Worm (Caenorhabditis elegans) whole organism, young adult: ENCODE data around the gene ZK1320.3.

Experiments
- B0261.1 ChIP-seq: sonication (generic microtip); optimal IDR thresholded peaks from 2 replicates; lab custom pipeline; 2016; ENCODE audit warnings: mild to moderate bottlenecking, missing genetic modification characterization, moderate library complexity, missing compliant biosample characterization
- B0336.3 ChIP-seq: fragments of 200-800 bp; sonication (Bioruptor generic); IDR thresholded peaks from 2 replicates; pipeline ENCODE4 v1.3.6; 2022; ENCODE audit warnings: missing genetic modification characterization, missing compliant biosample characterization
- C06A6.2 ChIP-seq: fragments of 200-800 bp; sonication (Bioruptor generic); conservative IDR thresholded peaks from 2 replicates; pipeline ENCODE4 v1.3.6; 2022; ENCODE audit warnings: missing genetic modification characterization, missing compliant biosample characterization
- F23B12.7 ChIP-seq: sonication (generic microtip); optimal IDR thresholded peaks from 2 replicates; lab custom pipeline; 2017; ENCODE audit warnings: missing genetic modification characterization, mild to moderate bottlenecking, missing compliant biosample characterization, antibody characterized with exemption, moderate library complexity; ENCODE audit not compliant: insufficient read depth
- F33H1.4 ChIP-seq: fragments of 200-800 bp; sonication (Bioruptor generic); IDR thresholded peaks from 2 replicates; pipeline ENCODE4 v1.3.6; 2022; ENCODE audit warnings: missing genetic modification reagents, missing genetic modification characterization, missing compliant biosample characterization
- F55B11.4 ChIP-seq: sonication (generic microtip); optimal IDR thresholded peaks from 2 replicates; lab custom pipeline; 2016; ENCODE audit warnings: missing compliant biosample characterization, missing genetic modification characterization, borderline replicate concordance; ENCODE audit not compliant: insufficient read depth
- T07F8.4 ChIP-seq: sonication (generic microtip); optimal IDR thresholded peaks from 2 replicates; lab custom pipeline; 2016; ENCODE audit warnings: mild to moderate bottlenecking, missing genetic modification characterization, moderate library complexity, missing compliant biosample characterization
- Y56A3A.18 ChIP-seq: fragments of 200-800 bp; sonication (Bioruptor generic); IDR thresholded peaks from 2 replicates; pipeline ENCODE4 v1.3.6; 2022; ENCODE audit warnings: missing genetic modification reagents, missing genetic modification characterization, missing compliant biosample characterization
- Y79H2A.3 ChIP-seq: fragments of 200-800 bp; sonication (Bioruptor generic); conservative IDR thresholded peaks from 2 replicates; pipeline ENCODE4 v1.3.6; 2022; ENCODE audit warnings: missing genetic modification reagents, missing genetic modification characterization, missing compliant biosample characterization
- akir-1 ChIP-seq: fragments of 200-800 bp; sonication (Bioruptor generic); optimal IDR thresholded peaks from 2 replicates; lab custom pipeline; 2018; ENCODE audit warnings: mild to moderate bottlenecking, missing genetic modification characterization, moderate library complexity, missing compliant biosample characterization
- attf-3 ChIP-seq: fragments of 200-800 bp; sonication (Bioruptor generic); conservative IDR thresholded peaks from 2 replicates; pipeline ENCODE4 v1.3.6; 2022; ENCODE audit warnings: missing genetic modification reagents, missing genetic modification characterization, missing compliant biosample characterization
- ccch-3 ChIP-seq: fragments of 200-800 bp; sonication (Bioruptor generic); optimal IDR thresholded peaks from 2 replicates; lab custom pipeline; 2018; ENCODE audit warnings: mild to moderate bottlenecking, missing genetic modification characterization, missing compliant biosample characterization
- ceh-27 ChIP-seq: fragments of 200-800 bp; sonication (Bioruptor generic); optimal IDR thresholded peaks from 2 replicates; lab custom pipeline; 2018; ENCODE audit warnings: mild to moderate bottlenecking, missing genetic modification characterization, moderate library complexity, missing compliant biosample characterization
- ceh-40 ChIP-seq: fragments of 200-800 bp; sonication (Bioruptor generic); IDR thresholded peaks from 2 replicates; pipeline ENCODE4 v1.3.6; 2022; ENCODE audit warnings: missing genetic modification characterization, missing compliant biosample characterization
- ceh-79 ChIP-seq: sonication (generic microtip); optimal IDR thresholded peaks from 2 replicates; lab custom pipeline; 2017; ENCODE audit warnings: mild to moderate bottlenecking, missing genetic modification characterization, missing compliant biosample characterization
- ceh-91 ChIP-seq: fragments of 200-800 bp; sonication (Bioruptor generic); IDR thresholded peaks from 2 replicates; pipeline ENCODE4 v1.3.6; 2022; ENCODE audit warnings: missing genetic modification reagents, missing genetic modification characterization, missing compliant biosample characterization
- die-1 ChIP-seq: sonication (generic microtip); optimal IDR thresholded peaks from 2 replicates; lab custom pipeline; 2016; ENCODE audit warnings: missing genotype, mild to moderate bottlenecking, missing genetic modification characterization, missing compliant biosample characterization
- egl-44 ChIP-seq: fragments of 200-800 bp; sonication (Bioruptor generic); IDR thresholded peaks from 2 replicates; pipeline ENCODE4 v1.3.6; 2022; ENCODE audit warnings: missing genetic modification reagents, missing genetic modification characterization, missing compliant biosample characterization
- ets-4 ChIP-seq: fragments of 200-800 bp; sonication (Bioruptor generic); optimal IDR thresholded peaks from 2 replicates; lab custom pipeline; 2018; ENCODE audit warnings: mild to moderate bottlenecking, missing genetic modification characterization, missing compliant biosample characterization
- hlh-26 ChIP-seq: fragments of 200-800 bp; sonication (Bioruptor generic); conservative IDR thresholded peaks from 2 replicates; pipeline ENCODE4 v1.3.6; 2022; ENCODE audit warnings: missing genetic modification reagents, missing genetic modification characterization, missing compliant biosample characterization
- hmg-20 ChIP-seq: fragments of 200-800 bp; sonication (Bioruptor generic); IDR thresholded peaks from 2 replicates; pipeline ENCODE4 v1.3.6; 2022; ENCODE audit warnings: missing genetic modification reagents, missing genetic modification characterization, missing compliant biosample characterization
- lir-1 ChIP-seq: fragments of 200-800 bp; sonication (Bioruptor generic); conservative IDR thresholded peaks from 2 replicates; pipeline ENCODE4 v1.3.6; 2022; ENCODE audit warnings: missing genetic modification reagents, missing genetic modification characterization, missing compliant biosample characterization
- madf-10 ChIP-seq: sonication (generic microtip); optimal IDR thresholded peaks from 2 replicates; lab custom pipeline; 2016; ENCODE audit warnings: mild to moderate bottlenecking, missing genetic modification characterization, missing compliant biosample characterization
- madf-3 ChIP-seq: fragments of 200-800 bp; sonication (Bioruptor generic); IDR thresholded peaks from 2 replicates; pipeline ENCODE4 v1.3.6; 2022; ENCODE audit warnings: missing genetic modification reagents, missing genetic modification characterization, missing compliant biosample characterization
- madf-6 ChIP-seq: fragments of 200-800 bp; sonication (Bioruptor generic); IDR thresholded peaks from 2 replicates; pipeline ENCODE4 v1.3.6; 2022; ENCODE audit warnings: missing genetic modification reagents, missing genetic modification characterization, missing compliant biosample characterization
- mes-4 ChIP-seq: sonication (generic microtip); optimal IDR thresholded peaks from 2 replicates; lab custom pipeline; 2016; ENCODE audit warnings: missing genotype, missing genetic modification characterization, missing compliant biosample characterization
- nfya-1 ChIP-seq: sonication (generic microtip); optimal IDR thresholded peaks from 2 replicates; lab custom pipeline; 2017; ENCODE audit warnings: antibody characterized with exemption, missing compliant biosample characterization, missing genetic modification characterization, borderline replicate concordance; ENCODE audit not compliant: insufficient read depth
- nhr-120 ChIP-seq: fragments of 200-800 bp; sonication (Bioruptor generic); IDR thresholded peaks from 2 replicates; pipeline ENCODE4 v1.3.6; 2022; ENCODE audit warnings: missing genetic modification characterization, missing compliant biosample characterization
- nhr-27 ChIP-seq: fragments of 200-800 bp; sonication (Bioruptor generic); optimal IDR thresholded peaks from 2 replicates; lab custom pipeline; 2018; ENCODE audit warnings: mild to moderate bottlenecking, missing genetic modification characterization, moderate library complexity, missing compliant biosample characterization
- nhr-90 ChIP-seq: sonication (generic microtip); optimal IDR thresholded peaks from 2 replicates; lab custom pipeline; 2016; ENCODE audit warnings: missing genotype, mild to moderate bottlenecking, missing genetic modification characterization, missing compliant biosample characterization
- pbrm-1 ChIP-seq: fragments of 200-800 bp; sonication (Bioruptor generic); IDR thresholded peaks from 2 replicates; pipeline ENCODE4 v1.3.6; 2022; ENCODE audit warnings: missing genetic modification reagents, missing genetic modification characterization, missing compliant biosample characterization
- sea-2 ChIP-seq: fragments of 200-800 bp; sonication (Bioruptor generic); IDR thresholded peaks from 2 replicates; pipeline ENCODE4 v1.3.6; 2022; ENCODE audit warnings: missing genetic modification characterization, missing compliant biosample characterization
- sptf-2 ChIP-seq: fragments of 200-800 bp; sonication (Bioruptor generic); optimal IDR thresholded peaks from 2 replicates; lab custom pipeline; 2018; ENCODE audit warnings: mild to moderate bottlenecking, missing genetic modification characterization, missing compliant biosample characterization
- tbx-9 ChIP-seq: sonication (generic microtip); optimal IDR thresholded peaks from 2 replicates; lab custom pipeline; 2016; ENCODE audit warnings: borderline replicate concordance, missing genetic modification characterization, inconsistent platforms, missing compliant biosample characterization
- tlf-1 ChIP-seq: fragments of 200-800 bp; sonication (Bioruptor generic); optimal IDR thresholded peaks from 2 replicates; lab custom pipeline; 2018; ENCODE audit warnings: mild to moderate bottlenecking, missing genetic modification characterization, missing compliant biosample characterization
- unc-130 ChIP-seq: sonication (generic microtip); optimal IDR thresholded peaks from 2 replicates; lab custom pipeline; 2016; ENCODE audit warnings: missing genetic modification reagents, missing genetic modification characterization, missing compliant biosample characterization
- zfh-2 ChIP-seq: fragments of 200-800 bp; sonication (Bioruptor generic); conservative IDR thresholded peaks from 2 replicates; pipeline ENCODE4 v1.3.6; 2022; ENCODE audit warnings: missing genetic modification reagents, missing genetic modification characterization, missing compliant biosample characterization
- zim-3 ChIP-seq: sonication (generic microtip); optimal IDR thresholded peaks from 2 replicates; lab custom pipeline; 2017; ENCODE audit warnings: mild to moderate bottlenecking, missing genetic modification characterization, moderate library complexity, missing compliant biosample characterization
- ztf-25 ChIP-seq: fragments of 200-800 bp; sonication (Bioruptor generic); IDR thresholded peaks from 2 replicates; pipeline ENCODE4 v1.3.6; 2022; ENCODE audit warnings: missing genetic modification reagents, missing genetic modification characterization, missing compliant biosample characterization
- ztf-26 ChIP-seq: sonication (generic microtip); optimal IDR thresholded peaks from 2 replicates; lab custom pipeline; 2017; ENCODE audit warnings: missing genetic modification characterization, missing compliant biosample characterization

Gene ZK1320.3

DNA sequence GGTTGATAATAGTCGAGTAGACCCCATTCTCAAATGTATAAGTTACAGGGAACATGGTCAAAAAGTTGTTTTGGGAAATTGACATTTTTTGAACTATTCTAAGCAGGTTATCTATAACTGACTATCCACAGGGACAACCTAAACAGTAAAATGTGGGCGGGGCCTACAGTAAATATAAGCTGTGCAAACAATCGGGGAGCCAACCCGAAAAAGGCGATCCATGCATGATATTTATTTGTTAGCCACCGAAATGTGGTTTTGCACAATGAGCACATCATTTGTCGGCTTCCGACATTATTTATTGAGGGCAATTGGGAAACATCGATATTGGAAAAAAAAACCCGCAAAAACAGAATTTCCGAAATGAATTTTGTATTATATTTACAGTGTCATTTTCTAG lies 45.5 kb downstream of the ZK1320.3 start, which contains the start of gene hlh-6:
hlh-6 (minus strand) TSS at position 101 of the 400 bp plus-strand sequence.
- TF ChIP-seq hmg-20 (no peak), hlh-26 (GFP tag; lab: Robert Waterston, UW) (no peak), pbrm-1 (no peak), sea-2 (GFP tag; lab: Robert Waterston, UW) (no peak), nhr-120 (GFP tag; lab: Robert Waterston, UW) (no peak), unc-130 (GFP tag; lab: Kevin White, UChicago) (no peak), F33H1.4 (no peak), tlf-1 (no peak), attf-3 (GFP tag; lab: Robert Waterston, UW) (no peak), F23B12.7 (tag; lab: Kevin White, UChicago) (no peak), akir-1 (no peak)

DNA sequence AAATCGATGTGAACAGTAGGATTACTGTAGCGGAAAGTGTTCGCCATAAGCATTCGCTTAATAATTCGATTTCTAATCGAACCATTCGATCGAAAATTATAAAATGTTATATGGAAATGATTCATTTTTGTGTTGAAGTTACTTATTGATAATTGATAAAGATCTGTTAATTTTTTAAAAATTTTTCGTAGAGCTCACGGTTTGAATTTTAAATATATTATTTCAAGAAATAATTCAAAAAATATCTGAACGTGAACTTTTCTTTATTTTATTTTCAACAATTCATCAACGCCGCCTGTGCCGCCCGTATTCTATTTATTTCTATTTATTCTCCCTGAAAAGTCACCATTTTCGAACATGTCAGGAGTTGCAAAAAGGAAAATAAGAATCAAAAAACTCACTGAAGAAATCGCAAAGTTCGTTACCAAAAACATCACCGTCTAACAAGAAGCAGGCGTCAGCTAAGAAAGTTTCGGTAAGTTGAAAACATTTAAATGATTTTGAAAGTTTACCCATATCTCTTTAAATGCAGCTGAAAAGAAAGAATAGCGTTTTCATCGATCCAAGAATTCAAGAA lies 48.8 kb downstream of the ZK1320.3 start, which contains the start of the genes T15H9.5 and T15H9.4:
T15H9.5 (minus strand) TSS at position 101 of the 577 bp plus-strand sequence.
T15H9.4 (plus strand) TSS at position 527 of the 577 bp plus-strand sequence.
- TF ChIP-seq sea-2 (GFP tag; lab: Robert Waterston, UW) = no peak
- TF ChIP-seq ceh-40 = no peak
- TF ChIP-seq F55B11.4 (tag; lab: Kevin White, UChicago) = no peak
- TF ChIP-seq ceh-91 (GFP tag; lab: Robert Waterston, UW) = no peak
- TF ChIP-seq ets-4 (GFP tag; lab: Kevin White, UChicago) = no peak
- TF ChIP-seq ztf-25 (GFP tag; lab: Robert Waterston, UW) = no peak
- TF ChIP-seq tbx-9 (tag; lab: Kevin White, UChicago) = no peak
- no peak for TF ChIP-seq madf-10
- no peak for TF ChIP-seq Y79H2A.3
- no peak for TF ChIP-seq Y56A3A.18 (GFP tag; lab: Robert Waterston, UW)
- no peak for TF ChIP-seq lir-1 (GFP tag; lab: Robert Waterston, UW)
- TF ChIP-seq madf-6 (GFP tag; lab: Robert Waterston, UW) = no peak
- TF ChIP-seq egl-44 = no peak
- TF ChIP-seq B0261.1 (tag; lab: Kevin White, UChicago) = no peak
- TF ChIP-seq ceh-27 = no peak
- TF ChIP-seq C06A6.2 (GFP tag; lab: Robert Waterston, UW) = no peak
- TF ChIP-seq zfh-2 = no peak
- TF ChIP-seq F33H1.4 = no peak
- no peak for TF ChIP-seq nhr-120 (GFP tag; lab: Robert Waterston, UW)

DNA sequence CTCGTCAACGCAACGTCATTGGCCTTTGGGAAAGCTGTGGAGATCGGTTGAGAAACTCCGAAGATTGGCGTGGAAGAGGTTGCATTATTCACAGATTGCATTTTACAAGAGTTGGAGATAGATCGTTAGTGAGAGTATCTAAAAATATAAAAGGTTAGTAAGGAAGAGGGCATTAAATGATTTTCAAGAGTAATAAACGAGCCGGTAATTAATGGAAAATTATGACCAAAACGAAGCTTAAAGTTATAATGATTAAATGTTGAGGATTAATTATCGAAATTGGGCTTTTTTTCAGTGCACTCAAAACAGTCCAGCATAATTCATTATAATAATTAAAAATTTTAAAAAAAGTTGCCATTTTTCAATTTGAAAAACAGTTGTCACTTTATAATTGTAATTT lies 50.9 kb downstream of the ZK1320.3 start, which contains the start of gene pap-2:
pap-2 (minus strand) TSS at position 101 of the 400 bp plus-strand sequence.
- TF ChIP-seq zim-3 (no peak), ceh-79 (no peak), ccch-3 (GFP tag; lab: Kevin White, UChicago) (no peak), die-1 (tag; lab: Kevin White, UChicago) (no peak), nhr-27 (no peak), Y56A3A.18 (GFP tag; lab: Robert Waterston, UW) (no peak), ztf-26 (tag; lab: Kevin White, UChicago) (no peak), B0336.3 (GFP tag; lab: Robert Waterston, UW) (no peak), egl-44 (no peak), F55B11.4 (tag; lab: Kevin White, UChicago) (no peak), akir-1 (no peak), Y79H2A.3 (no peak), nfya-1 (tag; lab: Kevin White, UChicago) (no peak), sptf-2 (GFP tag; lab: Kevin White, UChicago) (no peak), mes-4 (tag; lab: Kevin White, UChicago) (no peak), T07F8.4 (tag; lab: Kevin White, UChicago) (no peak), madf-3 (GFP tag; lab: Robert Waterston, UW) (no peak), nhr-90 (tag; lab: Kevin White, UChicago) (no peak)
